Worm (Caenorhabditis elegans) whole organism, L4/young adult: Measurements from ENCODE around the gene C07A12.7.

Experiments used
- W03F9.2 ChIP-seq: fragments of 150-350 bp; optimal IDR thresholded peaks from 2 replicates; lab custom pipeline; 2014; ENCODE audit warnings: missing biosample characterization, missing genetic modification characterization
- dao-5 ChIP-seq: sonication (generic microtip); optimal IDR thresholded peaks from 2 replicates; lab custom pipeline; 2016; ENCODE audit warnings: missing genotype, missing genetic modification characterization, moderate library complexity, missing compliant biosample characterization
- him-1 ChIP-seq: sonication (generic microtip); optimal IDR thresholded peaks from 2 replicates; lab custom pipeline; 2016; ENCODE audit warnings: missing genotype, missing genetic modification reagents, missing genetic modification characterization, missing compliant biosample characterization

Gene C07A12.7

ce11 chrX:4513657-4514143, 8.2 kb downstream of the C07A12.7 start, which contains the start of gene spr-3:
TSS of gene spr-3 (plus strand) at chrX:4514093.
- no peak for TF ChIP-seq W03F9.2

- TF ChIP-seq dao-5 (tag; lab: Kevin White, UChicago) (no peak), W03F9.2 (no peak), him-1 (tag; lab: Kevin White, UChicago) (no peak)
Measured at ce11 chrX:4508209-4508608, 13.7 kb downstream of the C07A12.7 start, which contains the start of gene rhi-1. TSS of gene rhi-1 (plus strand) at chrX:4508509.

ce11 chrX:4507122-4507681, 14.7 kb downstream of the C07A12.7 start:
- no peak for TF ChIP-seq W03F9.2
- no peak for TF ChIP-seq dao-5 (tag; lab: Kevin White, UChicago)
- no peak for TF ChIP-seq him-1 (tag; lab: Kevin White, UChicago)

- TF ChIP-seq him-1 (tag; lab: Kevin White, UChicago), result no peak
- TF ChIP-seq W03F9.2, result no peak
- no peak for TF ChIP-seq dao-5 (tag; lab: Kevin White, UChicago)
Measured at ce11 chrX:4504108-4504668, 17.8 kb downstream of the C07A12.7 start, which contains the start of gene dgk-2. TSS of gene dgk-2 (minus strand) at chrX:4504388.

ce11 chrX:4503259-4503658, 18.7 kb downstream of the C07A12.7 start:
- TF ChIP-seq him-1 (tag; lab: Kevin White, UChicago) (no peak), dao-5 (tag; lab: Kevin White, UChicago) (no peak), W03F9.2 (no peak)

- TF ChIP-seq dao-5 (tag; lab: Kevin White, UChicago) (no peak), W03F9.2 (no peak), him-1 (tag; lab: Kevin White, UChicago) (no peak)
Measured at ce11 chrX:4502039-4502438, 19.9 kb downstream of the C07A12.7 start.

ce11 chrX:4500499-4500898, 21.4 kb downstream of the C07A12.7 start:
- TF ChIP-seq dao-5 (tag; lab: Kevin White, UChicago) (no peak), W03F9.2 (no peak), him-1 (tag; lab: Kevin White, UChicago) (no peak)

- TF ChIP-seq W03F9.2, result no peak
- no peak for TF ChIP-seq dao-5 (tag; lab: Kevin White, UChicago)
- no peak for TF ChIP-seq him-1 (tag; lab: Kevin White, UChicago)
Measured at ce11 chrX:4498478-4498877, 23.5 kb downstream of the C07A12.7 start.

- no peak for TF ChIP-seq him-1 (tag; lab: Kevin White, UChicago)
- no peak for TF ChIP-seq dao-5 (tag; lab: Kevin White, UChicago)
- no peak for TF ChIP-seq W03F9.2
Measured at ce11 chrX:4498078-4498477, 23.9 kb downstream of the C07A12.7 start.

ce11 chrX:4495814-4496567, 26.0 kb downstream of the C07A12.7 start:
- no peak for TF ChIP-seq him-1 (tag; lab: Kevin White, UChicago)
- no peak for TF ChIP-seq W03F9.2
- TF ChIP-seq dao-5 (tag; lab: Kevin White, UChicago), result no peak

- TF ChIP-seq him-1 (tag; lab: Kevin White, UChicago), result no peak
- TF ChIP-seq W03F9.2, result no peak
- TF ChIP-seq dao-5 (tag; lab: Kevin White, UChicago), result no peak
Measured at ce11 chrX:4493439-4494006, 28.4 kb downstream of the C07A12.7 start.

ce11 chrX:4492199-4492598, 29.7 kb downstream of the C07A12.7 start, which contains the start of gene F46H6.5:
TSS of gene F46H6.5 (minus strand) at chrX:4492208.
- TF ChIP-seq him-1 (tag; lab: Kevin White, UChicago) (no peak), dao-5 (tag; lab: Kevin White, UChicago) (no peak), W03F9.2 (no peak)

ce11 chrX:4490400-4490799, 31.5 kb downstream of the C07A12.7 start:
- no peak for TF ChIP-seq W03F9.2
- no peak for TF ChIP-seq dao-5 (tag; lab: Kevin White, UChicago)
- TF ChIP-seq him-1 (tag; lab: Kevin White, UChicago), result no peak
